Worm (Caenorhabditis elegans) whole organism, L3 larva: ENCODE data around the gene ver-4.

ENCODE experiments used
- ZK546.5 ChIP-seq: sonication (generic microtip); optimal IDR thresholded peaks from 2 replicates; lab custom pipeline; 2017; ENCODE audit warnings: missing biosample characterization, missing genetic modification characterization
- ceh-28 ChIP-seq: fragments of 150-350 bp; optimal IDR thresholded peaks from 2 replicates; lab custom pipeline; 2014; ENCODE audit warnings: missing biosample characterization, missing genetic modification reagents, missing genetic modification characterization
- ceh-82 ChIP-seq: fragments of 150-350 bp; optimal IDR thresholded peaks from 2 replicates; lab custom pipeline; 2014; ENCODE audit warnings: missing biosample characterization, missing genetic modification characterization
- egl-27 ChIP-seq: sonication (generic microtip); optimal IDR thresholded peaks from 4 replicates; lab custom pipeline; 2017; ENCODE audit warnings: missing biosample characterization, missing genetic modification reagents, missing genetic modification characterization
- egl-5 ChIP-seq: fragments of 150-350 bp; optimal IDR thresholded peaks from 2 replicates; lab custom pipeline; 2017; ENCODE audit warnings: missing biosample characterization, missing genetic modification reagents, missing genetic modification characterization, inconsistent platforms
- elt-1 ChIP-seq: fragments of 150-350 bp; optimal IDR thresholded peaks from 2 replicates; lab custom pipeline; 2014; ENCODE audit warnings: missing biosample characterization, missing genetic modification characterization
- elt-2 ChIP-seq: sonication (generic microtip); optimal IDR thresholded peaks from 2 replicates; lab custom pipeline; 2016; ENCODE audit warnings: missing genetic modification reagents, mild to moderate bottlenecking, missing genetic modification characterization, missing compliant biosample characterization
- eor-1 ChIP-seq, 2 experiments: fragments of 150-350 bp; optimal IDR thresholded peaks; 2 replicates each; lab custom pipeline; 2014 to 2018; ENCODE audit warnings: missing biosample characterization in 2 of 2, missing genetic modification characterization in 2 of 2
- fkh-10 ChIP-seq: sonication (generic microtip); optimal IDR thresholded peaks from 2 replicates; lab custom pipeline; 2017; ENCODE audit warnings: missing biosample characterization, missing genetic modification reagents, missing genetic modification characterization
- fkh-2 ChIP-seq: fragments of 150-350 bp; optimal IDR thresholded peaks from 2 replicates; lab custom pipeline; 2014; ENCODE audit warnings: missing biosample characterization, missing genetic modification reagents, missing genetic modification characterization
- fos-1 ChIP-seq: fragments of 150-350 bp; optimal IDR thresholded peaks from 2 replicates; lab custom pipeline; 2014; ENCODE audit warnings: missing biosample characterization, missing genetic modification characterization
- hmg-11 ChIP-seq: sonication (generic microtip); optimal IDR thresholded peaks from 2 replicates; lab custom pipeline; 2016; ENCODE audit warnings: missing genetic modification characterization, missing compliant biosample characterization
- jun-1 ChIP-seq: fragments of 150-350 bp; optimal IDR thresholded peaks from 2 replicates; lab custom pipeline; 2014; ENCODE audit warnings: missing biosample characterization, missing genetic modification reagents, missing genetic modification characterization
- lin-15B ChIP-seq: fragments of 150-350 bp; optimal IDR thresholded peaks from 2 replicates; lab custom pipeline; 2014; ENCODE audit warnings: missing biosample characterization, missing genetic modification characterization
- lin-39 ChIP-seq: fragments of 150-350 bp; optimal IDR thresholded peaks from 2 replicates; lab custom pipeline; 2018; ENCODE audit warnings: missing biosample characterization, missing genetic modification reagents, missing genetic modification characterization
- lsy-12 ChIP-seq: sonication (generic microtip); optimal IDR thresholded peaks from 2 replicates; lab custom pipeline; 2016; ENCODE audit warnings: mild to moderate bottlenecking, missing genetic modification characterization, missing compliant biosample characterization
- mdl-1 ChIP-seq: fragments of 150-350 bp; optimal IDR thresholded peaks from 2 replicates; lab custom pipeline; 2014; ENCODE audit warnings: missing biosample characterization, missing genetic modification characterization
- nfya-1 ChIP-seq: sonication (generic microtip); optimal IDR thresholded peaks from 2 replicates; lab custom pipeline; 2017; ENCODE audit warnings: missing genetic modification characterization, mild to moderate bottlenecking, missing compliant biosample characterization, antibody characterized with exemption, moderate library complexity; ENCODE audit not compliant: insufficient read depth
- nhr-11 ChIP-seq: fragments of 150-350 bp; optimal IDR thresholded peaks from 2 replicates; lab custom pipeline; 2014; ENCODE audit warnings: missing biosample characterization, missing genetic modification characterization
- nhr-23 ChIP-seq: fragments of 150-350 bp; optimal IDR thresholded peaks from 2 replicates; lab custom pipeline; 2014; ENCODE audit warnings: missing biosample characterization, missing genetic modification reagents, missing genetic modification characterization
- nhr-237 ChIP-seq: fragments of 150-350 bp; optimal IDR thresholded peaks from 2 replicates; lab custom pipeline; 2014; ENCODE audit warnings: missing biosample characterization, missing genetic modification characterization
- nhr-28 ChIP-seq: fragments of 150-350 bp; optimal IDR thresholded peaks from 2 replicates; lab custom pipeline; 2014; ENCODE audit warnings: missing biosample characterization, missing genetic modification characterization
- nhr-67 ChIP-seq: fragments of 150-350 bp; optimal IDR thresholded peaks from 2 replicates; lab custom pipeline; 2014; ENCODE audit warnings: missing biosample characterization, missing genetic modification characterization
- nhr-76 ChIP-seq: fragments of 150-350 bp; sonication (generic microtip); optimal IDR thresholded peaks from 5 replicates; lab custom pipeline; 2014; ENCODE audit warnings: missing biosample characterization, missing genetic modification characterization
- pha-4 ChIP-seq: fragments of 150-350 bp; optimal IDR thresholded peaks from 2 replicates; lab custom pipeline; 2014; ENCODE audit warnings: missing biosample characterization, missing genetic modification reagents, missing genetic modification characterization
- pqm-1 ChIP-seq: fragments of 150-350 bp; optimal IDR thresholded peaks from 2 replicates; lab custom pipeline; 2017; ENCODE audit warnings: missing biosample characterization, missing genetic modification characterization, inconsistent platforms
- sea-2 ChIP-seq: fragments of 150-350 bp; sonication (generic microtip); optimal IDR thresholded peaks from 4 replicates; lab custom pipeline; 2014; ENCODE audit warnings: missing biosample characterization, missing genetic modification reagents, missing genetic modification characterization
- skn-1 ChIP-seq: fragments of 150-350 bp; optimal IDR thresholded peaks from 2 replicates; lab custom pipeline; 2014; ENCODE audit warnings: missing biosample characterization, missing genetic modification characterization
- tbx-2 ChIP-seq: sonication (generic microtip); optimal IDR thresholded peaks from 2 replicates; lab custom pipeline; 2016; ENCODE audit warnings: mild to moderate bottlenecking, missing genetic modification characterization, missing compliant biosample characterization
- unc-39 ChIP-seq: sonication (generic microtip); optimal IDR thresholded peaks from 4 replicates; lab custom pipeline; 2017; ENCODE audit warnings: missing biosample characterization, missing genetic modification characterization
- unc-62 ChIP-seq: fragments of 150-350 bp; sonication (generic microtip); optimal IDR thresholded peaks from 4 replicates; lab custom pipeline; 2014; ENCODE audit warnings: missing biosample characterization, missing genetic modification reagents, missing genetic modification characterization
- ztf-11 ChIP-seq: fragments of 150-350 bp; optimal IDR thresholded peaks from 2 replicates; lab custom pipeline; 2014; ENCODE audit warnings: missing biosample characterization, missing genetic modification characterization

The ver-4 gene

DNA sequence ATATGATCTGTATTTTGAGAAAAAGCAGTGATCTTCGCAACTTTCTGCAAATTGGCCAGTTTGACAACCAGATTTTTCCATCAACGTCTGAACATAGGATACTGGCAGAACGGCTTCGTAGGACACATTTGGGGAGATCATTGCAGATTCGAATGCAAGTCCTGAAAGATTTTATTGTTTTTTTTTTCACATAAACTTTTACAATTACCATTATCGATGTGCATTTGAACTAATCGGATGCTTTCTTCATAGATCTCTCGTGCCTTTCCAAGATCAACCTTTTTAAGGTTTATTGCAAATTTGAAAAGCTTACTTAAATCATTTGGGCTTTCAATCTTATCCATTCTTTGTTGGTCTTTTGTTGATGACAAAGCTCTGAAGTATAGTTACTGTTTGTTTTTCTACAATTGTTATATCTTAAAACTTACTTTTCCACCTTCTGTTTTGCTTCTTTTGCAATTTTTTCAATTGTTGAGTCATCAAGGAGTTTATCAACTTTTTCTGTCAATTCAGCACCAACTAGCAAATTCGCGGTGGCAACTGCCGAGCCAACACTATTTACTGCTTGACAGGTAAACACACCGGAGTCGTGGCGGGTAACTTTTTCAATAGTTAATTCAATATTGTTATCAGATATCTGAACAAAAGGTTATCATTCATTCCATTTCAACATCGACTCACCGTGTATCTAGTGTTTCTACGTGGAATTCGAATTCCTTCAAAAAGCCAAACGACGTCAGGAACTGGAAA lies 5.5 kb upstream of the ver-4 start:
- TF ChIP-seq unc-62 (GFP tag; lab: Kevin White, UChicago) (no peak), sea-2 (GFP tag; lab: Kevin White, UChicago) (no peak), nhr-28 (no peak), nfya-1 (tag; lab: Kevin White, UChicago) (no peak), egl-5 (tag; lab: Kevin White, UChicago) (no peak), fkh-10 (no peak), nhr-23 (tag; lab: Kevin White, UChicago) (no peak), lin-39 (no peak), fkh-2 (tag; lab: Kevin White, UChicago) (no peak), jun-1 (no peak), ztf-11 (tag; lab: Kevin White, UChicago) (no peak)

DNA sequence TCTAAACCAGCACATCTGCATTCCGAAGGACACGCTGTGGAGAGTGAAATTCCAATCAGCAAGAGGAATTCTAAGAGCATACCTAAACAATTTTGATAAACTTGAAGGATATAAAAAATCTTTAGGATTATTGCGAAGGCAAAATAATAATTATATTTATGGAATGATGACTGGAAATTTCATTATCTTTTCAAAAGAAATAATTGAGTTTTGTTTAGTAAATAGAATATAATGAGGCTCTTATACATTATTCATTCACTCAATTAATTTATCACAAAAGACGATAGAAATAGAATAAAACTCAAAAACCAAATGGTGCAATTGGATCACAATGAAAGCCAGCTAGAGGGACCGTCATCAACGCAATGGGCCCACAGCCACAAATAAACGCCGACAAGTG lies 3.0 kb upstream of the ver-4 start, which contains the start of gene pxn-2:
pxn-2 (minus strand) TSS at position 101 of the 400 bp plus-strand sequence.
- no peak for TF ChIP-seq lin-39
- no peak for TF ChIP-seq pqm-1 (tag; lab: Kevin White, UChicago)
- TF ChIP-seq fos-1 (tag; lab: Kevin White, UChicago) = no peak
- no peak for TF ChIP-seq nhr-11
- TF ChIP-seq tbx-2 = no peak
- TF ChIP-seq ceh-82 (tag; lab: Kevin White, UChicago) = no peak
- no peak for TF ChIP-seq nhr-76 (tag; lab: Kevin White, UChicago)

DNA sequence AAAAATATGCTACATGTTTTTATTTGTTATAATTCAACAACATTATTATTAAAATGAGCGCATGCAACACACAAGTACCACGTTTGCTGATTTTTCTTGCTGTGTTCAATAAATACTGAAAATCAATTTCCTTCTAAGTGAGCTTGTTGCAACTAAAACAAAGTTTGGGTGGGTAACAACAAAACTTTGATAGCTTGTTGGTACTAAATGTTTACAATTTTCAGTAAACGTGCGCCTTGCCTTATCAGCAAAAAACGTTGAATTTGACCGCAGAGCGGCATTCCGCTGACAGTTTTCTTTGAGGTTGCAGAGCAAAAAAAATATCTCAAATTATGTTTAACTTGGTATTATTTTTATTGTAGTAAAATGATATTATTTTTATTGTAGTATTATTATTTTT lies 777 bp upstream of the ver-4 start:
- TF ChIP-seq elt-2 (tag; lab: Kevin White, UChicago) = no peak
- TF ChIP-seq ceh-28 (tag; lab: Kevin White, UChicago) = no peak
- no peak for TF ChIP-seq jun-1
- TF ChIP-seq ZK546.5 (tag; lab: Kevin White, UChicago) = no peak
- TF ChIP-seq lin-39 = no peak
- no peak for TF ChIP-seq nhr-237 (tag; lab: Kevin White, UChicago)
- TF ChIP-seq nhr-11 = no peak
- no peak for TF ChIP-seq mdl-1 (tag; lab: Kevin White, UChicago)
- TF ChIP-seq egl-5 (tag; lab: Kevin White, UChicago) = no peak
- no peak for TF ChIP-seq unc-39 (tag; lab: Kevin White, UChicago)
- no peak for TF ChIP-seq hmg-11 (tag; lab: Kevin White, UChicago)
- TF ChIP-seq lsy-12 (tag; lab: Kevin White, UChicago) = no peak
- no peak for TF ChIP-seq fos-1 (tag; lab: Kevin White, UChicago)
- no peak for TF ChIP-seq tbx-2
- TF ChIP-seq skn-1 (tag; lab: Kevin White, UChicago) = no peak
- TF ChIP-seq nhr-67 = no peak
- no peak for TF ChIP-seq lin-15B (tag; lab: Kevin White, UChicago)
- TF ChIP-seq eor-1 (tag; optimal IDR thresholded peaks at IDR 0.05; lab: Kevin White, UChicago) = no peak
- TF ChIP-seq, all 47 proteins: peak for 0

DNA sequence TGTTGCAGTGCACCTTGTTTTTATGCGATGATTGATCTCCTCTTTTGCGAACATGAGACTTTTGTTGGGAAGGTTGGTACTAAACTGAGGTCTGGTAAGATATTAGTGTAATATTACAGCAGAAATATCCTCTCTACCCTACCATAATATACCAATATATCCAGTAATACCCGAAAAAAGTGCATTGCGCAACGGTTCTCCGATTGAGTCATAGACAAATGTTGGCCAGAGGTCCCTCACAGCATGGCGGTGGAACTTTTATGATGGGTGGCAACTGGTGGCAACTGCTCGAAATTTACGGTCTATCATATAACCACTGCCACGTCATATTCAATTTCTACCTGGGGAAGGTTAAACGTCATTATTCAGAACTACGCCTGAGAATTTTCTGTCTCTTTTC lies 7.1 kb downstream of the ver-4 start:
- TF ChIP-seq egl-27 (tag; lab: Kevin White, UChicago) = no peak
- TF ChIP-seq ztf-11 (tag; lab: Kevin White, UChicago) = no peak
- no peak for TF ChIP-seq elt-1 (tag; lab: Kevin White, UChicago)
- TF ChIP-seq egl-5 (tag; lab: Kevin White, UChicago) = no peak
- TF ChIP-seq lin-39 = no peak
- TF ChIP-seq nhr-76 (tag; lab: Kevin White, UChicago) = no peak
- TF ChIP-seq eor-1 (tag; optimal IDR thresholded peaks at IDR 0.05; lab: Kevin White, UChicago) = no peak
- TF ChIP-seq mdl-1 (tag; lab: Kevin White, UChicago) = no peak
- TF ChIP-seq ZK546.5 (tag; lab: Kevin White, UChicago) = no peak
- TF ChIP-seq skn-1 (tag; lab: Kevin White, UChicago) = no peak
- no peak for TF ChIP-seq ceh-28 (tag; lab: Kevin White, UChicago)
- TF ChIP-seq, all 47 proteins: peak for 0

DNA sequence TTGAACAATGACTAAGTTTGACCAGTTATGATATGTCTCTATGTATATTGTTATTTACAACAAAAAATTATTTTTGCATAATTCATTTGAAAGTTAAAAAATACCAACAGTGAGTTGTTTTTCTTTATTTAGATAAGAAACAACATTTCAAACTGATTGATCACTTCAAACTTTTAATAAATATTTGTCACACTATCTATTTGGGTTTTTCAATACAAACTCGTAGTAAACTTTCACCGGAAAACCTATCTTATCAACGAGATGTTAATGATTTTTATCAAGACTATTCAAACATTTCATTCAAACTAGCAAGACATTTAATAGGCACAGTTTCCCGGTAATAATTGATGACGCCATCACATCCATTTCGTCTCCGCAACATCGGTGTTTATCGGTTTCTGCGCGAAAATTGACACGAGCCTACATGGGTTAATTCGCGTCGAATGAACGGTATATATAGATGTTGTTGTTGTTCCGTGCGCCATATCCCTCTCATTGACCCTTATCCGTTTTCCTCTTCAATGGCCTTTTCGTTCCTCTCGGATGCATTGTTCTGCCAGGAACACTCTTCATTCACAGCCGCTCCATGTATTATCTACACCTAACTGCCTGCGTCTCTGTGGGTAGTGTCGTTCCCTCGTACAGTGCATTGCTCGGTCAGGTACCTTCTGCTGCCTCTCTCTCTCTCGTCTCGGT lies 8.2 kb downstream of the ver-4 start:
- TF ChIP-seq pha-4 (tag; lab: Kevin White, UChicago) (peak; percentile 31), eor-1 (tag; optimal IDR thresholded peaks at IDR 0.05; lab: Kevin White, UChicago) (no peak), elt-2 (tag; lab: Kevin White, UChicago) (peak; percentile 57)
